Worm (Caenorhabditis elegans) whole organism, L3 larva: ENCODE results near the gene B0250.8.

Source experiments
- aly-2 ChIP-seq: fragments of 150-350 bp; optimal IDR thresholded peaks from 2 replicates; lab custom pipeline; 2014; ENCODE audit warnings: missing biosample characterization, missing genetic modification characterization
- ama-1 ChIP-seq: fragments of 150-350 bp; optimal IDR thresholded peaks from 2 replicates; lab custom pipeline; 2018
- ceh-28 ChIP-seq: fragments of 150-350 bp; optimal IDR thresholded peaks from 2 replicates; lab custom pipeline; 2014; ENCODE audit warnings: missing biosample characterization, missing genetic modification reagents, missing genetic modification characterization
- ceh-82 ChIP-seq: fragments of 150-350 bp; optimal IDR thresholded peaks from 2 replicates; lab custom pipeline; 2014; ENCODE audit warnings: missing biosample characterization, missing genetic modification characterization
- daf-12 ChIP-seq: fragments of 150-350 bp; optimal IDR thresholded peaks from 2 replicates; lab custom pipeline; 2014; ENCODE audit warnings: missing biosample characterization, missing genetic modification reagents, missing genetic modification characterization
- egl-27 ChIP-seq: sonication (generic microtip); optimal IDR thresholded peaks from 4 replicates; lab custom pipeline; 2017; ENCODE audit warnings: missing biosample characterization, missing genetic modification reagents, missing genetic modification characterization
- elt-1 ChIP-seq: fragments of 150-350 bp; optimal IDR thresholded peaks from 2 replicates; lab custom pipeline; 2014; ENCODE audit warnings: missing biosample characterization, missing genetic modification characterization
- elt-2 ChIP-seq: sonication (generic microtip); optimal IDR thresholded peaks from 2 replicates; lab custom pipeline; 2016; ENCODE audit warnings: missing genetic modification reagents, mild to moderate bottlenecking, missing genetic modification characterization, missing compliant biosample characterization
- elt-3 ChIP-seq, 3 experiments: fragments of 150-350 bp in 1 of 3; sonication (generic microtip) in 2 of 3; optimal IDR thresholded peaks; 2 replicates in 2 of 3; 4 replicates in 1 of 3; lab custom pipeline; 2014 to 2017; ENCODE audit warnings: missing biosample characterization in 3 of 3, missing genetic modification characterization in 3 of 3
- eor-1 ChIP-seq, 2 experiments: fragments of 150-350 bp; optimal IDR thresholded peaks; 2 replicates each; lab custom pipeline; 2014 to 2018; ENCODE audit warnings: missing biosample characterization in 2 of 2, missing genetic modification characterization in 2 of 2
- fkh-10 ChIP-seq: sonication (generic microtip); optimal IDR thresholded peaks from 2 replicates; lab custom pipeline; 2017; ENCODE audit warnings: missing biosample characterization, missing genetic modification reagents, missing genetic modification characterization
- fkh-2 ChIP-seq: fragments of 150-350 bp; optimal IDR thresholded peaks from 2 replicates; lab custom pipeline; 2014; ENCODE audit warnings: missing biosample characterization, missing genetic modification reagents, missing genetic modification characterization
- fos-1 ChIP-seq: fragments of 150-350 bp; optimal IDR thresholded peaks from 2 replicates; lab custom pipeline; 2014; ENCODE audit warnings: missing biosample characterization, missing genetic modification characterization
- hmg-11 ChIP-seq: sonication (generic microtip); optimal IDR thresholded peaks from 2 replicates; lab custom pipeline; 2016; ENCODE audit warnings: missing genetic modification characterization, missing compliant biosample characterization
- jun-1 ChIP-seq: fragments of 150-350 bp; optimal IDR thresholded peaks from 2 replicates; lab custom pipeline; 2014; ENCODE audit warnings: missing biosample characterization, missing genetic modification reagents, missing genetic modification characterization
- lin-39 ChIP-seq: fragments of 150-350 bp; optimal IDR thresholded peaks from 2 replicates; lab custom pipeline; 2018; ENCODE audit warnings: missing biosample characterization, missing genetic modification reagents, missing genetic modification characterization
- lsy-12 ChIP-seq: sonication (generic microtip); optimal IDR thresholded peaks from 2 replicates; lab custom pipeline; 2016; ENCODE audit warnings: mild to moderate bottlenecking, missing genetic modification characterization, missing compliant biosample characterization
- mml-1 ChIP-seq: fragments of 150-350 bp; sonication (generic microtip); optimal IDR thresholded peaks from 3 replicates; lab custom pipeline; 2014; ENCODE audit warnings: missing biosample characterization, missing genetic modification characterization
- nfya-1 ChIP-seq: sonication (generic microtip); optimal IDR thresholded peaks from 2 replicates; lab custom pipeline; 2017; ENCODE audit warnings: missing genetic modification characterization, mild to moderate bottlenecking, missing compliant biosample characterization, antibody characterized with exemption, moderate library complexity; ENCODE audit not compliant: insufficient read depth
- nhr-11 ChIP-seq: fragments of 150-350 bp; optimal IDR thresholded peaks from 2 replicates; lab custom pipeline; 2014; ENCODE audit warnings: missing biosample characterization, missing genetic modification characterization
- nhr-23 ChIP-seq: fragments of 150-350 bp; optimal IDR thresholded peaks from 2 replicates; lab custom pipeline; 2014; ENCODE audit warnings: missing biosample characterization, missing genetic modification reagents, missing genetic modification characterization
- nhr-237 ChIP-seq: fragments of 150-350 bp; optimal IDR thresholded peaks from 2 replicates; lab custom pipeline; 2014; ENCODE audit warnings: missing biosample characterization, missing genetic modification characterization
- nhr-28 ChIP-seq: fragments of 150-350 bp; optimal IDR thresholded peaks from 2 replicates; lab custom pipeline; 2014; ENCODE audit warnings: missing biosample characterization, missing genetic modification characterization
- nhr-43 ChIP-seq: sonication (generic microtip); optimal IDR thresholded peaks from 2 replicates; lab custom pipeline; 2016; ENCODE audit warnings: mild to moderate bottlenecking, missing genetic modification characterization, missing compliant biosample characterization; ENCODE audit not compliant: poor library complexity, severe bottlenecking
- nhr-67 ChIP-seq: fragments of 150-350 bp; optimal IDR thresholded peaks from 2 replicates; lab custom pipeline; 2014; ENCODE audit warnings: missing biosample characterization, missing genetic modification characterization
- nhr-77 ChIP-seq: fragments of 150-350 bp; optimal IDR thresholded peaks from 2 replicates; lab custom pipeline; 2014; ENCODE audit warnings: missing biosample characterization, missing genetic modification characterization
- pha-4 ChIP-seq: fragments of 150-350 bp; optimal IDR thresholded peaks from 2 replicates; lab custom pipeline; 2014; ENCODE audit warnings: missing biosample characterization, missing genetic modification reagents, missing genetic modification characterization
- pqm-1 ChIP-seq: fragments of 150-350 bp; optimal IDR thresholded peaks from 2 replicates; lab custom pipeline; 2017; ENCODE audit warnings: missing biosample characterization, missing genetic modification characterization, inconsistent platforms
- sea-2 ChIP-seq: fragments of 150-350 bp; sonication (generic microtip); optimal IDR thresholded peaks from 4 replicates; lab custom pipeline; 2014; ENCODE audit warnings: missing biosample characterization, missing genetic modification reagents, missing genetic modification characterization
- skn-1 ChIP-seq: fragments of 150-350 bp; optimal IDR thresholded peaks from 2 replicates; lab custom pipeline; 2014; ENCODE audit warnings: missing biosample characterization, missing genetic modification characterization
- snpc-4 ChIP-seq: fragments of 150-350 bp; optimal IDR thresholded peaks from 2 replicates; lab custom pipeline; 2014; ENCODE audit warnings: missing biosample characterization, missing genetic modification characterization
- unc-39 ChIP-seq: sonication (generic microtip); optimal IDR thresholded peaks from 4 replicates; lab custom pipeline; 2017; ENCODE audit warnings: missing biosample characterization, missing genetic modification characterization
- unc-62 ChIP-seq: fragments of 150-350 bp; sonication (generic microtip); optimal IDR thresholded peaks from 4 replicates; lab custom pipeline; 2014; ENCODE audit warnings: missing biosample characterization, missing genetic modification reagents, missing genetic modification characterization
- zag-1 ChIP-seq: fragments of 150-350 bp; optimal IDR thresholded peaks from 2 replicates; lab custom pipeline; 2014; ENCODE audit warnings: missing biosample characterization, missing genetic modification characterization
- ztf-4 ChIP-seq: fragments of 150-350 bp; optimal IDR thresholded peaks from 2 replicates; lab custom pipeline; 2014; ENCODE audit warnings: missing biosample characterization, missing genetic modification characterization

B0250.8 gene

DNA sequence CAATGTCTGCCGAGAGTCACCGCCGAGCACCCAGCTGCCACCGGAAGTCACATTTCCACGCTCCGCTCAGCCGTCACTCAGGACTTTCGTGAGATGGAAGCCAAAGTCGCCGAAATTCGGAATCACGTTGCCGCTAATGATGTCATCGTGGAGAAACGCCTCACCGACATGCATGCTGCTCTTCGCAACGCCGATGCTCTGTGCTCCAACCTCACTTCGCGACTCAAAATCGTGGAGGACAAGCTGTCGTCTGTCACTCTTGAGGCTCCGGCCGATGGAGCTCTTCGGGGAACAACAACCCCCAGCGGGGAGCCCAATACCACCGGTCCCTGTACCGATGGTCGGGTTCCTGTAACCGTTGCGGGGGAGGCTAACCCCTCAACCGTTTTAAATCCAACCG lies 36.3 kb upstream of the B0250.8 start:
- TF ChIP-seq elt-1 (tag; lab: Kevin White, UChicago) (no peak), jun-1 (tag; lab: Kevin White, UChicago) (no peak), nhr-67 (tag; lab: Kevin White, UChicago) (no peak), lsy-12 (tag; lab: Kevin White, UChicago) (no peak), ceh-28 (tag; lab: Kevin White, UChicago) (no peak), pha-4 (tag; lab: Kevin White, UChicago) (no peak), mml-1 (tag; lab: Kevin White, UChicago) (no peak), elt-3 (tag; optimal IDR thresholded peaks at IDR 0.05; lab: Kevin White, UChicago) (no peak), skn-1 (tag; lab: Kevin White, UChicago) (no peak), unc-62 (no peak), pqm-1 (tag; lab: Kevin White, UChicago) (no peak), nhr-11 (no peak), fkh-2 (tag; lab: Kevin White, UChicago) (no peak)

DNA sequence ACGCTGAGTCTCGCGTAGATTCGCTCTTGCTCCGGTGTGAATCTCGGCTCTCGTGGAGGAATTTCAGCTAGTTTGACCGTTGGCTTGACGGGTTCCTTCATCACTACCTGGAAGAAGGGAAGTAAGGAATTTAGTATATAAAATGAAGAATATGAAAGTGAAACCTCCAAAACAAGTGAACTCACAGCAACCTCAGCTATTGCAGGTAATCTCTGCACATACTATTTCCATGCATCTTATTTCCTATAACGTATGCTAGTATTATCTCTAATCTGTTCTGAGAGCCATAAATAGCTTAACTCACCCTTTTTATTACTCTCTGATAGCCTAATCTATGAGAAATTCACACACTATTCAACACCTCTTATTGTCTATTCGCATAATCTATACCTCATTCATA lies 34.7 kb upstream of the B0250.8 start, which contains the start of gene Y38H6C.4:
TSS of gene Y38H6C.4 (minus strand) at position 101 of the 400 bp plus-strand sequence.
- TF ChIP-seq fkh-2 (tag; lab: Kevin White, UChicago) (no peak), nhr-28 (tag; lab: Kevin White, UChicago) (no peak), daf-12 (tag; lab: Kevin White, UChicago) (no peak), elt-2 (no peak), ceh-82 (tag; lab: Kevin White, UChicago) (no peak), fkh-10 (GFP tag; lab: Kevin White, UChicago) (no peak), nhr-237 (no peak), unc-39 (no peak)
- TF ChIP-seq, all 47 proteins: peak for 0

DNA sequence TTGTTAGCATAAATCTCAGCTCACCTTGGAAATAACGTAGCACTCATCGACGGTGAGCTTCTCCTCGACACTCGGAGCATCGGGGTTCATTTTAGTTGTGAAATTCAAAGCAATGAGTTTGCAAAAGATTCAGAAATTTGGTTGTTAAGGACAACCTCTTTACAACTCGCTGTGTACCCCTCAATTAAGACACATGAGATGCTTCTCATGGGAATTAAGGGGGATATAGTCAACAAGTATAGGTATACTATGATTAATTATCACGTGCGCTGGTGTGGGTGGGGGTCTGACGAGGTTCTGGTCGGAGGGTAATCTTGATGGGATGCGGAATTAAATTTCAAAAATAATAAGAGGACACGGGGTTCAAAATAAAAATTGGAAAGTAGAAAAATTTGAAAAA lies 30.1 kb upstream of the B0250.8 start, which contains the start of gene dct-14:
TSS of gene dct-14 (minus strand) at position 101 of the 400 bp plus-strand sequence.
- no peak for TF ChIP-seq nhr-237
- TF ChIP-seq egl-27 (tag; lab: Kevin White, UChicago) = no peak
- TF ChIP-seq mml-1 (tag; lab: Kevin White, UChicago) = no peak
- TF ChIP-seq unc-62 = no peak
- TF ChIP-seq lin-39 = no peak
- no peak for TF ChIP-seq elt-2
- TF ChIP-seq hmg-11 (tag; lab: Kevin White, UChicago) = no peak
- no peak for TF ChIP-seq zag-1 (tag; lab: Kevin White, UChicago)
- TF ChIP-seq snpc-4 (tag; lab: Kevin White, UChicago) = no peak
- no peak for TF ChIP-seq nhr-77
- TF ChIP-seq nhr-23 (tag; lab: Kevin White, UChicago) = no peak
- TF ChIP-seq nhr-67 (tag; lab: Kevin White, UChicago) = no peak
- TF ChIP-seq nhr-43 = no peak
- no peak for TF ChIP-seq ztf-4 (tag; lab: Kevin White, UChicago)

- TF ChIP-seq sea-2 (no peak), pqm-1 (tag; lab: Kevin White, UChicago) (peak; percentile 8), elt-2 (peak; percentile 30)
- TF ChIP-seq, all 47 proteins: peak for 2
Observed at ce11 chrV:20499642-20500041, 29.4 kb upstream of the B0250.8 start.

- TF ChIP-seq jun-1 (tag; lab: Kevin White, UChicago) = no peak
- TF ChIP-seq fkh-10 (GFP tag; lab: Kevin White, UChicago) = no peak
- TF ChIP-seq ama-1 = peak; percentile 39
- TF ChIP-seq nhr-43 = no peak
- TF ChIP-seq aly-2 = no peak
- TF ChIP-seq nhr-28 (tag; lab: Kevin White, UChicago) = no peak
- no peak for TF ChIP-seq elt-1 (tag; lab: Kevin White, UChicago)
- no peak for TF ChIP-seq nhr-67 (tag; lab: Kevin White, UChicago)
- no peak for TF ChIP-seq ceh-28 (tag; lab: Kevin White, UChicago)
- TF ChIP-seq pqm-1 (tag; lab: Kevin White, UChicago) = peak; percentile 90
- no peak for TF ChIP-seq unc-62
- peak; percentile 97 for TF ChIP-seq elt-2
- TF ChIP-seq eor-1 (tag; optimal IDR thresholded peaks at IDR 0.05; lab: Kevin White, UChicago) = no peak
- no peak for TF ChIP-seq daf-12 (tag; lab: Kevin White, UChicago)
- no peak for TF ChIP-seq fos-1
- TF ChIP-seq snpc-4 (tag; lab: Kevin White, UChicago) = no peak
- TF ChIP-seq lsy-12 (tag; lab: Kevin White, UChicago) = no peak
- no peak for TF ChIP-seq sea-2
- TF ChIP-seq unc-39 = no peak
- TF ChIP-seq egl-27 (tag; lab: Kevin White, UChicago) = no peak
- TF ChIP-seq nfya-1 (tag; lab: Kevin White, UChicago) = no peak
- TF ChIP-seq, all 47 proteins: peak for 3
Observed at ce11 chrV:20498980-20499379, 28.7 kb upstream of the B0250.8 start, which contains the start of gene dct-16. dct-16 (minus strand) TSS chrV:20499057.
